Fruit fly (Drosophila melanogaster): Measurements from ENCODE around the gene CG18304.

- TF ChIP-seq Myc (optimal IDR thresholded peaks at IDR 0.05) (no peak), Sin3A (optimal IDR thresholded peaks at IDR 0.05) (no peak), h (optimal IDR thresholded peaks at IDR 0.05) (no peak)
Measured at dm6 chr2L:6919850-6920660, 22.6 kb downstream of the CG18304 start, which contains the start of gene x16.
